Worm (Caenorhabditis elegans) whole organism, L4 larva: ENCODE measurements around the gene dop-2.

Experiments
- ces-1 ChIP-seq: fragments of 150-350 bp; sonication (generic microtip); optimal IDR thresholded peaks from 4 replicates; lab custom pipeline; 2014; ENCODE audit warnings: missing biosample characterization, missing genetic modification reagents, missing genetic modification characterization
- unc-62 ChIP-seq, 3 experiments: fragments of 150-350 bp in 1 of 3; sonication (generic microtip); optimal IDR thresholded peaks in 2 of 3; peaks in 1 of 3; 1 replicate in 1 of 3; 2 replicates in 2 of 3; lab custom pipeline; 2014 to 2017; ENCODE audit warnings: missing biosample characterization in 3 of 3, missing genetic modification characterization in 3 of 3, missing genetic modification reagents in 3 of 3, missing genotype in 1 of 3

DNA sequence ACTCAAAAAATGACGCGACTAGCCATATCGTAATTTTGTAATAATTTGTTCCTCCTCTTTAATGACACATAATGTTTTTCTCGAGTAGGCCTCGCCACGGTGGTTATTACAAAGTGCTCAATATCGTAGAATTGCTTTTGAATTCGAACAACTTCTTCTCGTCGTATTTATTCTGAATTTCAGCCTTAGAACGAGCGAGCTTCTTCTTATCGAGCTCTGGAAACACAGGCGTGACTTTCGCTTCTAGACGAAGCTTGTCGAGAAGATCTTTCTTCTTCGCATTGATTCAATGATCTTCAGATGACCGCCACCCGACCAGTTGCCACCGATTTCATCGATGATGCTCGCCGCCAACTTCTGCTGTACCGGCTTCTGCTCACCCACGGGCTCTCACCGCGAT is 42.9 kb downstream of the dop-2 start, which contains the start of gene T06E4.21:
- TF ChIP-seq unc-62 (GFP tag; optimal IDR thresholded peaks at IDR 0.05 in 1 of 2; lab: Kevin White, UChicago): no peak
- TF ChIP-seq unc-62 (tag; optimal IDR thresholded peaks at IDR 0.05; lab: Kevin White, UChicago): no peak
- no peak for TF ChIP-seq ces-1
